Worm (Caenorhabditis elegans): Measurements from ENCODE around the gene R166.3.

ce11 chrII:10578843-10579430 is 39.8 kb upstream of the R166.3 start, which contains the start of gene rpb-6:
- TF ChIP-seq elt-2 (tag; optimal IDR thresholded peaks at IDR 0.05) (no peak), elt-4 (tag; optimal IDR thresholded peaks at IDR 0.05) (no peak), pqm-1 (tag; optimal IDR thresholded peaks at IDR 0.05) (no peak), fkh-10 (GFP tag; optimal IDR thresholded peaks at IDR 0.05) (no peak), unc-3 (GFP tag; conservative IDR thresholded peaks at IDR 0.05) (no peak), unc-3 (tag; optimal IDR thresholded peaks at IDR 0.05) (no peak), rnt-1 (tag; optimal IDR thresholded peaks at IDR 0.05) (no peak), nhr-11 (tag; optimal IDR thresholded peaks at IDR 0.05) (no peak), ets-4 (tag; optimal IDR thresholded peaks at IDR 0.05) (no peak), pha-2 (tag; optimal IDR thresholded peaks at IDR 0.05) (no peak)
